Fruit fly (Drosophila melanogaster): ENCODE measurements around the gene Prx6a.
A peak's percentile ranks its signal among the peaks of the same experiment; 100 is the strongest.

Gene Prx6a

DNA sequence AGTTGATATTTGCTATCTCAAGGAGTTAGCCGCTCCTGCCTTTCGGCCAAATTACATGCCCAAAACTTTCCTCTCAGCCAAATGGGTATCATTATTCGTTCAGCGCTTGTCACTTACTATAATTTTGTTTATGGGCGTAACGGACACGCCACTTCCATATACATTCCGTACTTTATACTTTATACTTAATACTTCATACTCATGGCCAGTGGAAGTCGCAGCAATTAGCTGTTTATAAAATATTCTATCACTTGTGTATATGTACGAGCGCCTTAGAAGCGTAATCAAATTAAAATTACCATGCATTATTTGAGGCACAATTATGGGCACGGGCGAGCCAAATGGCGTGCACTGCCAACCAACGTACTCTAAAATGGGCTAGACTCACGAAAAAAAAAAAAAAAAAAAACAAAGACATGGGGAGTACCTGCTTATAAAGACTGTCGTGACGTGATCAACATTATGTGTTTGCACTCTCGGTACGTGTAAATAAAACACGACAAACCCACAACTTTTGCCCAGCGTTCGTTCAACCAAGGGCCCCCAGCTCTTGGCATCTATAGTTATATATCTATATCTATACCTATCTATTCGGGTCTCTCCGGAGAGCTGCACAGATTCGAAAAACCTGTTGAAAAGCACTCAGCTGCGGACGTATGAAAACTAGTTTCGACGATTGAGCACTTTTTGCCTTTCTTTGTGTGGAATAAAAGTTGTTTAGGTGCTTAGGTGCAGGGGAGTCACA, 16.7 kb downstream of the Prx6a start (continued):
- TF ChIP-seq CG13287 (GFP tag; IDR thresholded peaks at IDR 0.05; ENCODE audit: partially characterized antibody) (no peak), Drgx (GFP tag; IDR thresholded peaks at IDR 0.05) (no peak), dm (GFP tag; optimal IDR thresholded peaks at IDR 0.05) (no peak), ato (GFP tag; IDR thresholded peaks at IDR 0.05; ENCODE audit: partially characterized antibody) (no peak), emc (GFP tag; optimal IDR thresholded peaks at IDR 0.05) (no peak), tin (GFP tag; optimal IDR thresholded peaks at IDR 0.05) (no peak), so (GFP tag; IDR thresholded peaks at IDR 0.05) (0 out of 3 replicates have a peak, but pooled peaks have one; percentile 13), grau (tag; optimal IDR thresholded peaks at IDR 0.05) (no peak), cato (GFP tag; optimal IDR thresholded peaks at IDR 0.05; ENCODE audit: borderline replicate concordance) (no peak), E2f2 (GFP tag; IDR thresholded peaks at IDR 0.05) (no peak), ab (GFP tag; optimal IDR thresholded peaks at IDR 0.05) (no peak), ham (GFP tag; IDR thresholded peaks at IDR 0.05) (no peak), E2f1 (GFP tag; IDR thresholded peaks at IDR 0.05) (no peak), CG10321 (GFP tag; IDR thresholded peaks at IDR 0.05) (no peak), CG31365 (tag; optimal IDR thresholded peaks at IDR 0.05) (peak; percentile 30), Chrac-16 (GFP tag; optimal IDR thresholded peaks at IDR 0.05) (no peak), PHDP (tag; optimal IDR thresholded peaks at IDR 0.05) (peak; percentile 5), zfh1 (GFP tag; IDR thresholded peaks at IDR 0.05) (0 out of 3 replicates have a peak, but pooled peaks have one; percentile 15), CG8290 (GFP tag; optimal IDR thresholded peaks at IDR 0.05) (peak; percentile 49), CG8290 (tag; optimal IDR thresholded peaks at IDR 0.05) (peak; percentile 7 to 9), CG7839 (tag; optimal IDR thresholded peaks at IDR 0.05) (no peak), Nf-YA (GFP tag; IDR thresholded peaks at IDR 0.05) (no peak), Mes4 (GFP tag; optimal IDR thresholded peaks at IDR 0.05) (no peak), CG3847 (GFP tag; IDR thresholded peaks at IDR 0.05) (no peak), prd (optimal IDR thresholded peaks at IDR 0.05) (no peak), prd (GFP tag; IDR thresholded peaks at IDR 0.05) (no peak), CG10959 (GFP tag; IDR thresholded peaks at IDR 0.05) (no peak), dan (GFP tag; IDR thresholded peaks at IDR 0.05) (no peak), Sox100B (GFP tag; optimal IDR thresholded peaks at IDR 0.05) (no peak), pb (GFP tag; optimal IDR thresholded peaks at IDR 0.05) (no peak), BtbVII (GFP tag; optimal IDR thresholded peaks at IDR 0.05) (no peak), hbn (GFP tag; IDR thresholded peaks at IDR 0.05; ENCODE audit: partially characterized antibody) (no peak), sim (GFP tag; IDR thresholded peaks at IDR 0.05) (no peak), repo (GFP tag; optimal IDR thresholded peaks at IDR 0.05) (no peak), Blimp-1 (GFP tag; optimal IDR thresholded peaks at IDR 0.05) (peak; percentile 7), CG43689 (GFP tag; IDR thresholded peaks at IDR 0.05) (no peak), Sry-δ (GFP tag; optimal IDR thresholded peaks at IDR 0.05) (no peak), Sry-β (GFP tag; optimal IDR thresholded peaks at IDR 0.05) (no peak), unpg (GFP tag; optimal IDR thresholded peaks at IDR 0.05) (peak; percentile 25), CG10147 (GFP tag; optimal IDR thresholded peaks at IDR 0.05) (no peak), Rx (GFP tag; IDR thresholded peaks at IDR 0.05) (no peak), CG16813 (GFP tag; IDR thresholded peaks at IDR 0.05; ENCODE audit: partially characterized antibody) (no peak), Hmr (GFP tag; optimal IDR thresholded peaks at IDR 0.05) (peak; percentile 23), Lim3 (GFP tag; IDR thresholded peaks at IDR 0.05) (no peak), mld (GFP tag; IDR thresholded peaks at IDR 0.05; ENCODE audit: partially characterized antibody) (no peak), Sox102F (GFP tag; optimal IDR thresholded peaks at IDR 0.05) (no peak), CG12219 (GFP tag; optimal IDR thresholded peaks at IDR 0.05) (peak; percentile 4), D (optimal IDR thresholded peaks at IDR 0.05) (no peak), D (GFP tag; optimal IDR thresholded peaks at IDR 0.05) (no peak), CG12155 (GFP tag; optimal IDR thresholded peaks at IDR 0.05) (no peak), CG4730 (GFP tag; IDR thresholded peaks at IDR 0.05) (no peak)
